Fruit fly (Drosophila melanogaster): Measurements from ENCODE around the gene atl.

DNA sequence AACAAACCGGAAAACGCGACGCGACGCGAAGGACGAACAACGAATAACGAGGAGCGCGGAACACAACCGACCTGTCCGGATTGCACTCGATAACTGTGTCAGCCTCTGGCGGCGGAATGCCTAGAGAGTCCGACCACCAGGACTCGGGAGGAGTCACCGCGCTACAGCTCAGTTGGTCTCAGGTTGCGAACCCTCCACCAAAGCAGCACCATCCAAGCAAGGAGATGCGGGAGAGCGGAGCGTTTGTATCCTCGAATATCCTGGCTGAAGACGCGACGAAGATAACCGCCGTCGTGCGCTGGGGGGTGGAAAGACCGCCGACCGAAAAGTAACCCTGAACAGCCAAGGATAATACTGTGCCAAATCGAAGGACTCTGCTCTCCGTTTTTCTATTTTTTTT, 48.1 kb upstream of the atl start:
- TF ChIP-seq usp (GFP tag; optimal IDR thresholded peaks at IDR 0.05) (no peak), psq (optimal IDR thresholded peaks at IDR 0.05) (no peak), EcR (GFP tag; optimal IDR thresholded peaks at IDR 0.05) (no peak), CG8478 (optimal IDR thresholded peaks at IDR 0.05) (no peak), pan (optimal IDR thresholded peaks at IDR 0.05) (no peak), Dll (optimal IDR thresholded peaks at IDR 0.05) (no peak)

Measured in whole organism.